Worm (Caenorhabditis elegans) whole organism, L2 larva: Measurements from ENCODE around the gene pfd-5.
A peak's percentile ranks its signal among the peaks of the same experiment; 100 is the strongest.

Experiments
- C34F6.9 ChIP-seq: fragments of 150-350 bp; optimal IDR thresholded peaks from 2 replicates; lab custom pipeline; 2014; ENCODE audit warnings: missing biosample characterization, missing genetic modification characterization
- F13H6.1 ChIP-seq: sonication (generic microtip); optimal IDR thresholded peaks from 2 replicates; lab custom pipeline; 2016; ENCODE audit warnings: missing genetic modification characterization, missing compliant biosample characterization
- R02D3.7 ChIP-seq: fragments of 150-350 bp; optimal IDR thresholded peaks from 2 replicates; lab custom pipeline; 2014; ENCODE audit warnings: missing biosample characterization, missing genetic modification characterization
- Y55F3AM.14 ChIP-seq: fragments of 200-800 bp; sonication (Bioruptor generic); optimal IDR thresholded peaks from 2 replicates; lab custom pipeline; 2018; ENCODE audit warnings: mild to moderate bottlenecking, missing genetic modification characterization, missing compliant biosample characterization
- ZK546.5 ChIP-seq: sonication (generic microtip); optimal IDR thresholded peaks from 2 replicates; lab custom pipeline; 2017; ENCODE audit warnings: missing biosample characterization, missing genetic modification characterization
- alr-1 ChIP-seq: fragments of 150-350 bp; optimal IDR thresholded peaks from 2 replicates; lab custom pipeline; 2014; ENCODE audit warnings: missing biosample characterization, missing genetic modification characterization
- aly-2 ChIP-seq: fragments of 150-350 bp; optimal IDR thresholded peaks from 2 replicates; lab custom pipeline; 2014; ENCODE audit warnings: missing biosample characterization, missing genetic modification characterization
- ama-1 ChIP-seq: fragments of 150-350 bp; optimal IDR thresholded peaks from 2 replicates; lab custom pipeline; 2018; ENCODE audit warnings: inconsistent platforms
- blmp-1 ChIP-seq: sonication (generic microtip); optimal IDR thresholded peaks from 2 replicates; lab custom pipeline; 2017; ENCODE audit warnings: missing genetic modification characterization, mild to moderate bottlenecking, missing compliant biosample characterization, antibody characterized with exemption, moderate library complexity; ENCODE audit not compliant: insufficient read depth
- ceh-16 ChIP-seq: fragments of 150-350 bp; optimal IDR thresholded peaks from 2 replicates; lab custom pipeline; 2014; ENCODE audit warnings: missing biosample characterization, missing genetic modification characterization
- ceh-82 ChIP-seq: fragments of 150-350 bp; optimal IDR thresholded peaks from 2 replicates; lab custom pipeline; 2014; ENCODE audit warnings: missing biosample characterization, missing genetic modification characterization
- crh-2 ChIP-seq: sonication (generic microtip); optimal IDR thresholded peaks from 2 replicates; lab custom pipeline; 2017; ENCODE audit warnings: missing biosample characterization, missing genetic modification characterization
- dmd-4 ChIP-seq: sonication (generic microtip); optimal IDR thresholded peaks from 2 replicates; lab custom pipeline; 2017; ENCODE audit warnings: missing biosample characterization, missing genetic modification characterization
- egl-27 ChIP-seq: sonication (generic microtip); optimal IDR thresholded peaks from 3 replicates; lab custom pipeline; 2017; ENCODE audit warnings: missing biosample characterization, missing genetic modification reagents, missing genetic modification characterization
- elt-1 ChIP-seq: fragments of 150-350 bp; optimal IDR thresholded peaks from 2 replicates; lab custom pipeline; 2014; ENCODE audit warnings: missing biosample characterization, missing genetic modification characterization
- elt-3 ChIP-seq: sonication (generic microtip); optimal IDR thresholded peaks from 2 replicates; lab custom pipeline; 2017; ENCODE audit warnings: missing biosample characterization, missing genetic modification characterization
- fos-1 ChIP-seq: fragments of 150-350 bp; optimal IDR thresholded peaks from 2 replicates; lab custom pipeline; 2014; ENCODE audit warnings: missing biosample characterization, missing genetic modification characterization
- gmeb-1 ChIP-seq: fragments of 150-350 bp; optimal IDR thresholded peaks from 2 replicates; lab custom pipeline; 2014; ENCODE audit warnings: missing biosample characterization, missing genetic modification characterization
- lin-11 ChIP-seq: fragments of 150-350 bp; sonication (generic microtip); optimal IDR thresholded peaks from 2 replicates; lab custom pipeline; 2014; ENCODE audit warnings: missing biosample characterization, missing genetic modification characterization, inconsistent platforms, mixed read lengths
- lin-13 ChIP-seq: fragments of 150-350 bp; optimal IDR thresholded peaks from 2 replicates; lab custom pipeline; 2014; ENCODE audit warnings: missing biosample characterization, missing genetic modification reagents, missing genetic modification characterization
- lin-39 ChIP-seq: fragments of 150-350 bp; optimal IDR thresholded peaks from 2 replicates; lab custom pipeline; 2014; ENCODE audit warnings: missing biosample characterization, missing genetic modification reagents, missing genetic modification characterization
- lsy-2 ChIP-seq, 2 experiments: fragments of 150-350 bp in 1 of 2; sonication (generic microtip) in 1 of 2; optimal IDR thresholded peaks; 2 replicates each; lab custom pipeline; 2014 to 2017; ENCODE audit warnings: missing biosample characterization in 2 of 2, missing genetic modification characterization in 2 of 2
- mab-5 ChIP-seq: fragments of 150-350 bp; optimal IDR thresholded peaks from 2 replicates; lab custom pipeline; 2014; ENCODE audit warnings: missing biosample characterization, missing genetic modification characterization
- mbf-1 ChIP-seq: sonication (generic microtip); optimal IDR thresholded peaks from 2 replicates; lab custom pipeline; 2017; ENCODE audit warnings: missing biosample characterization, missing genetic modification characterization
- mdl-1 ChIP-seq, 2 experiments: fragments of 150-350 bp in 1 of 2; sonication (generic microtip) in 1 of 2; optimal IDR thresholded peaks; 2 replicates each; lab custom pipeline; 2017; ENCODE audit warnings: missing biosample characterization in 2 of 2, missing genetic modification characterization in 2 of 2
- nhr-10 ChIP-seq: sonication (generic microtip); optimal IDR thresholded peaks from 2 replicates; lab custom pipeline; 2017; ENCODE audit warnings: missing biosample characterization, missing genetic modification characterization
- nhr-11 ChIP-seq: fragments of 150-350 bp; optimal IDR thresholded peaks from 2 replicates; lab custom pipeline; 2014; ENCODE audit warnings: missing biosample characterization, missing genetic modification characterization
- nhr-12 ChIP-seq: fragments of 150-350 bp; optimal IDR thresholded peaks from 2 replicates; lab custom pipeline; 2014; ENCODE audit warnings: missing biosample characterization, missing genetic modification characterization
- nhr-129 ChIP-seq: fragments of 150-350 bp; optimal IDR thresholded peaks from 2 replicates; lab custom pipeline; 2014; ENCODE audit warnings: missing biosample characterization, missing genetic modification characterization
- nhr-21 ChIP-seq: fragments of 150-350 bp; optimal IDR thresholded peaks from 2 replicates; lab custom pipeline; 2014; ENCODE audit warnings: missing biosample characterization, missing genetic modification characterization
- nhr-23 ChIP-seq: fragments of 150-350 bp; optimal IDR thresholded peaks from 2 replicates; lab custom pipeline; 2014; ENCODE audit warnings: missing biosample characterization, missing genetic modification reagents, missing genetic modification characterization
- nhr-237 ChIP-seq: fragments of 150-350 bp; optimal IDR thresholded peaks from 2 replicates; lab custom pipeline; 2014; ENCODE audit warnings: missing biosample characterization, missing genetic modification characterization
- nhr-25 ChIP-seq: fragments of 150-350 bp; sonication (generic microtip); optimal IDR thresholded peaks from 3 replicates; lab custom pipeline; 2014; ENCODE audit warnings: missing biosample characterization, missing genetic modification characterization
- nhr-6 ChIP-seq: fragments of 150-350 bp; optimal IDR thresholded peaks from 2 replicates; lab custom pipeline; 2014; ENCODE audit warnings: missing biosample characterization, missing genetic modification characterization
- nhr-77 ChIP-seq: fragments of 150-350 bp; optimal IDR thresholded peaks from 2 replicates; lab custom pipeline; 2014; ENCODE audit warnings: missing biosample characterization, missing genetic modification characterization
- peb-1 ChIP-seq: fragments of 150-350 bp; optimal IDR thresholded peaks from 2 replicates; lab custom pipeline; 2014; ENCODE audit warnings: missing biosample characterization, missing genetic modification characterization
- sem-4 ChIP-seq: fragments of 150-350 bp; optimal IDR thresholded peaks from 2 replicates; lab custom pipeline; 2014; ENCODE audit warnings: missing biosample characterization, missing genetic modification reagents, missing genetic modification characterization
- skn-1 ChIP-seq: sonication (generic microtip); optimal IDR thresholded peaks from 2 replicates; lab custom pipeline; 2017; ENCODE audit warnings: missing biosample characterization, missing genetic modification characterization
- sma-3 ChIP-seq: sonication (generic microtip); optimal IDR thresholded peaks from 2 replicates; lab custom pipeline; 2016; ENCODE audit warnings: missing genetic modification reagents, missing genetic modification characterization, missing compliant biosample characterization
- sma-9 ChIP-seq, 2 experiments: fragments of 150-350 bp in 1 of 2; sonication (generic microtip) in 1 of 2; optimal IDR thresholded peaks; 2 replicates each; lab custom pipeline; 2014 to 2016; ENCODE audit warnings: missing genetic modification characterization in 2 of 2, mild to moderate bottlenecking in 1 of 2, missing biosample characterization in 1 of 2, missing compliant biosample characterization in 1 of 2, missing genetic modification reagents in 1 of 2, moderate library complexity in 1 of 2
- snpc-4 ChIP-seq: fragments of 150-350 bp; optimal IDR thresholded peaks from 2 replicates; lab custom pipeline; 2014; ENCODE audit warnings: missing biosample characterization, missing genetic modification characterization
- unc-39 ChIP-seq: fragments of 150-350 bp; optimal IDR thresholded peaks from 2 replicates; lab custom pipeline; 2014; ENCODE audit warnings: missing biosample characterization, missing genetic modification characterization
- unc-55 ChIP-seq: fragments of 150-350 bp; sonication (generic microtip); optimal IDR thresholded peaks from 3 replicates; lab custom pipeline; 2014; ENCODE audit warnings: missing biosample characterization, missing genetic modification reagents, missing genetic modification characterization
- unc-62 ChIP-seq: fragments of 150-350 bp; optimal IDR thresholded peaks from 2 replicates; lab custom pipeline; 2014; ENCODE audit warnings: missing biosample characterization, missing genetic modification reagents, missing genetic modification characterization
- zag-1 ChIP-seq: fragments of 150-350 bp; optimal IDR thresholded peaks from 2 replicates; lab custom pipeline; 2014; ENCODE audit warnings: missing biosample characterization, missing genetic modification characterization
- ztf-1 ChIP-seq: fragments of 200-800 bp; sonication (Bioruptor generic); conservative IDR thresholded peaks from 2 replicates; pipeline ENCODE4 v1.3.6; 2022; ENCODE audit warnings: missing genetic modification characterization, missing compliant biosample characterization
- ztf-11 ChIP-seq: sonication (generic microtip); optimal IDR thresholded peaks from 2 replicates; lab custom pipeline; 2017; ENCODE audit warnings: missing biosample characterization, missing genetic modification characterization
- ztf-4 ChIP-seq: fragments of 150-350 bp; optimal IDR thresholded peaks from 2 replicates; lab custom pipeline; 2014; ENCODE audit warnings: missing biosample characterization, missing genetic modification characterization

pfd-5 gene

ce11 chrIII:7192942-7193665 is 5.6 kb downstream of the pfd-5 start, which contains the start of gene mec-14:
Gene mec-14, minus strand, starts transcription at chrIII:7192992.
- TF ChIP-seq gmeb-1 (tag; lab: Kevin White, UChicago) (no peak), unc-55 (GFP tag; lab: Kevin White, UChicago) (peak; percentile 68)

- TF ChIP-seq R02D3.7 (peak; percentile 85), nhr-23 (no peak), mbf-1 (no peak), alr-1 (tag; lab: Kevin White, UChicago) (no peak), dmd-4 (tag; lab: Kevin White, UChicago) (no peak), unc-55 (GFP tag; lab: Kevin White, UChicago) (peak; percentile 94), nhr-129 (tag; lab: Kevin White, UChicago) (peak; percentile 70), F13H6.1 (tag; lab: Kevin White, UChicago) (peak; percentile 58), blmp-1 (peak; percentile 43), elt-3 (tag; lab: Kevin White, UChicago) (no peak), ceh-16 (tag; lab: Kevin White, UChicago) (peak; percentile 37), sem-4 (tag; lab: Kevin White, UChicago) (peak; percentile 46), mdl-1 (tag; optimal IDR thresholded peaks at IDR 0.05; lab: Kevin White, UChicago) (peak in 1 of 2 experiments; percentile 17), lsy-2 (tag; optimal IDR thresholded peaks at IDR 0.05; lab: Kevin White, UChicago) (peak; percentile 84 to 93), lin-39 (no peak), gmeb-1 (tag; lab: Kevin White, UChicago) (peak; percentile 82), zag-1 (tag; lab: Kevin White, UChicago) (peak; percentile 38), sma-3 (GFP tag; lab: Kevin White, UChicago) (peak; percentile 84), ztf-11 (tag; lab: Kevin White, UChicago) (no peak), egl-27 (tag; lab: Kevin White, UChicago) (peak; percentile 73), ceh-82 (tag; lab: Kevin White, UChicago) (no peak), snpc-4 (tag; lab: Kevin White, UChicago) (peak; percentile 59), nhr-25 (tag; lab: Kevin White, UChicago) (peak; percentile 79), mab-5 (peak; percentile 46), peb-1 (tag; lab: Kevin White, UChicago) (no peak), C34F6.9 (peak; percentile 87), unc-62 (no peak), lin-13 (GFP tag; lab: Kevin White, UChicago) (peak; percentile 91), ZK546.5 (tag; lab: Kevin White, UChicago) (peak; percentile 74), Y55F3AM.14 (GFP tag; lab: Kevin White, UChicago) (no peak), ztf-1 (GFP tag; lab: Robert Waterston, UW) (no peak), ztf-4 (no peak), sma-9 (GFP tag; optimal IDR thresholded peaks at IDR 0.05; lab: Kevin White, UChicago) (peak; percentile 67), sma-9 (tag; optimal IDR thresholded peaks at IDR 0.05; lab: Kevin White, UChicago) (no peak), nhr-77 (peak; percentile 46), nhr-237 (tag; lab: Kevin White, UChicago) (no peak), aly-2 (tag; lab: Kevin White, UChicago) (no peak), nhr-11 (no peak), ama-1 (lab: Kevin White, UChicago) (no peak), skn-1 (tag; lab: Kevin White, UChicago) (no peak), crh-2 (peak; percentile 79), nhr-21 (tag; lab: Kevin White, UChicago) (peak; percentile 57), lin-11 (tag; lab: Kevin White, UChicago) (peak; percentile 80), unc-39 (tag; lab: Kevin White, UChicago) (no peak), nhr-10 (tag; lab: Kevin White, UChicago) (no peak), nhr-6 (tag; lab: Kevin White, UChicago) (peak; percentile 44), fos-1 (peak; percentile 66), nhr-12 (tag; lab: Kevin White, UChicago) (no peak), elt-1 (tag; lab: Kevin White, UChicago) (no peak)
Observed at ce11 chrIII:7189581-7190128, 9.0 kb downstream of the pfd-5 start, which contains the start of gene rps-21. Gene rps-21, minus strand, starts transcription at chrIII:7189631.
